Fruit fly (Drosophila melanogaster) whole organism, larva: Measurements from ENCODE around the gene CG12253.

Experiments
- noc ChIP-seq: fragments of 200-800 bp; sonication (Bioruptor generic); optimal IDR thresholded peaks from 3 replicates; lab custom pipeline; 2019; ENCODE audit warnings: missing biosample characterization, mild to moderate bottlenecking, missing genetic modification characterization, moderate library complexity

Gene CG12253

DNA sequence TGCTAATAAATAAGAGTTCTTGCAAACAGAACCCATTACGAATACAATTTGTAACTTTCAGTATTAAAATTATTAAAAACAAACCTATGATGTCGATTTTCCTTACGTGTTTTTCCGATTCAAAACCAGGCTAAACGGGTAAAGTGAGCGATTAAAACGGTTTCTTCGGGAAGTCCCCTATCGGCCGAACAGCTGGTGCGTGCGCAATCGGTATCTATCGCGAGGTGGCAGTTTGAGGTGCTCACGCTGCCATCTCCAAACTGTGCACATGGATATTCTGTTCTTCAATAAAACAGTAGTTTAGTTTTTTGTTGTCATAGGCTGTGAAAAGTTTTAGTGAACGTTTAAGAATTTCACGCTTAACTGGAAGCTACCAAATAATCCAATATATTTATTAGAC, 1.6 kb downstream of the CG12253 start, which contains the start of gene TTLL4A:
TSS of gene TTLL4A (plus strand) at position 240 of the 400 bp plus-strand sequence.
- TF ChIP-seq noc (tag; lab: Kevin White, UChicago): no peak

DNA sequence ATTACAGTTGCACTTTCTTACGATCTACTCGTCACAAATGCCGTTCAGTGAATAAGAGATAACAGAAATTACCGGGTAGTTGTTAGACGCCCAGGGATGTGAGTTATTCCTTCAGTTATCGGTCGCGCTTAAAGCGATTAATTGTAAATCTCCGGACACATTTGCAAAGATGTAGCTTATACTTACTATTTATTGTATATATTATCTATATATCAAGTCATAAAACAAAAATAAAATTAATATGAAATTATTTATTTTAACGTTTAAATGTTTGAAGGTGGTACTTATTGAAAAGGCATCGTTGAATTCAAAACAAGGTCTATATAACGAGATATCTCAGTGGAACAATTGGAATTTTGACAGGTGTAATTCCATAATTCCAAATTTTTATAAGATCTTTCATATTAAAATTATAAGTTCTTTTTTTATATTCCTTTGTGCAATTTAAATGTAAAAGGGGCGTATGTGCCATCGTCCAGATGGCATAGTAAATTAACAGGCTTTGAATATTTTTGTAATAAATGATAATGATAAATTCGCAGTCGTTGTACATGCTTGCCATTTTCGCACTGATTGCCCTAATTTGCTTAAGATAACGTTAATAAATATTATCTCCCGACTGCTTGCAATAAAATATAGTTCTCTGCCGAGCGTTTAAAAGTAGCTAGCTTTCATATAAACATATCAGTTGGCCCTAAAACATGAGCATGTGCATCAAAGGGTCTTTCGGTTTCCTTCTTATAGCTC, 13.9 kb downstream of the CG12253 start, which contains the start of the genes aub and lectin-33A:
TSS of gene aub (minus strand) at position 101 of the 747 bp plus-strand sequence.
TSS of gene lectin-33A (plus strand) at position 697 of the 747 bp plus-strand sequence.
- no peak for TF ChIP-seq noc (tag; lab: Kevin White, UChicago)

DNA sequence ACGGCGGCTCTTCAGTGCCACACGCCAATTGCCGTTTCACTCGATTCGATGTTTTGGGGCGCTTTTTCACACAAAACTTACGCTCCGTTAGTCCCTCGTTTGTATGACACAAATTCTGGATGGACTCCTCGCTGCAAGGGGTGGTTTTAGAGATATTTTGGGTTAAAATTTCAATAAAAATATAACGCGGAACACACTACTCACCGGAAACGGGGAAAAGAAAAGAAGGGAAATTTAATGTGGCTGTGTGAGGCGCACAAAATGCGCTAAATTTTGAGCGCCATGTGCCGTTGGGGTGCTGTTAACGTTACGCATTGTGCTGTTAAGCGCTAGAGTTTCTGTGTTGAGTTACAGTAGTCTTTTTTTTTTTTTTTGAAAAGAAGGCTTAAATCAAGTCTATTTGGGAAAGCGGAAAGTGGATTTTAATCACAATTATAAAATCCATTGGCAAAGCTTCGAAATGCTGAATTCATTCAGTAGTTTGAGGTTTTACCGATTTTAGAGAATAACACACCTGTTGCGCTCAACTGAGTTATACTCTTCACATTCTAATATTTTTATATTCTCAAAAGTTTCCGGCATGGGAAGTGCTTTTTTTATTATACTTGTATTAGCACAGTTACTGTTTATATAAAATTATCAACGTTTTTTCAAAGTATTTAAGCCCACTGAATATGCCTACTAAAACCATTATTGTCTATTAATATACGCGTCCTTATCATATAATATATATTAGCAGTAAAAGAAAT, 16.5 kb downstream of the CG12253 start, which contains the start of gene RpL9:
TSS of gene RpL9 (minus strand) at position 265 of the 749 bp plus-strand sequence.
- TF ChIP-seq noc (tag; lab: Kevin White, UChicago): no peak

DNA sequence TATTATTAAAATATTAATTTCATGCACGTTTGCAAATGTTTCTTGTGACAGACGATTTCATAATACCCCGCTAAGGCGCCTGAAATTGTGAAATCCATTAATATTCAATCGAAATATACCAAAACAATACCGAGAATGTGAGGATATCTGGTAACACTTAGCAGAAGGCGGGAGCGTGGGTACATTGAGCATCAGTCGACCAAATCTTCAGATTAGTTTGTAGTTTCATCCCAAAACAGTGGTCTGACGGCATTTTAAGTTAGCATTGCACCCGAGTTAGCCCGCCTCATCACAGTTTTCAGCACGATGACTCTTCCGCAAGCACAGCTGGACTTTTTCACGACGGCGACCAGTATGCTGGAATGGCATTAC, 17.1 kb downstream of the CG12253 start, which contains the start of gene Nup154:
TSS of gene Nup154 (plus strand) at position 147 of the 372 bp plus-strand sequence.
- TF ChIP-seq noc (tag; lab: Kevin White, UChicago): no peak

DNA sequence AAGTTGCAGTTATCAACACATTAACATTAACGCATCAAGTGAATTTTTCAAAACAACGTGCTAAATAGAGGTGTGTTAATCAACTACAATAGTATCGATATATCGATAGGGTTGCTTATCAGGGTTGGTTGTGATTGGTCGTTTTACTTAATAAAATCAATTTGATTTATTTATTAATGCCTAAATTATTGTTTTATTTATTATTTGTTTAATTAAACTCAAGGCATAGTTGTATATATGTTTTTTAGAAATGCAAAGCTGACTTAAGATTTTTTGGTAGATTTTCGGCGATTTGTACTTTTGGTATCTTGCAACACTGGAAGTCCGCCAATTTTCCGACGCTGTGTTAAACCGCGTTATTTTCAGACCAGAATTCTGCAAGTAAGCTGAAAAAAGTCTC, 23.4 kb downstream of the CG12253 start, which contains the start of the genes Art8 and dUTPase:
TSS of gene Art8 (minus strand) at position 88 of the 400 bp plus-strand sequence.
TSS of gene dUTPase (plus strand) at position 314 of the 400 bp plus-strand sequence.
- TF ChIP-seq noc (tag; lab: Kevin White, UChicago): peak; percentile 46

DNA sequence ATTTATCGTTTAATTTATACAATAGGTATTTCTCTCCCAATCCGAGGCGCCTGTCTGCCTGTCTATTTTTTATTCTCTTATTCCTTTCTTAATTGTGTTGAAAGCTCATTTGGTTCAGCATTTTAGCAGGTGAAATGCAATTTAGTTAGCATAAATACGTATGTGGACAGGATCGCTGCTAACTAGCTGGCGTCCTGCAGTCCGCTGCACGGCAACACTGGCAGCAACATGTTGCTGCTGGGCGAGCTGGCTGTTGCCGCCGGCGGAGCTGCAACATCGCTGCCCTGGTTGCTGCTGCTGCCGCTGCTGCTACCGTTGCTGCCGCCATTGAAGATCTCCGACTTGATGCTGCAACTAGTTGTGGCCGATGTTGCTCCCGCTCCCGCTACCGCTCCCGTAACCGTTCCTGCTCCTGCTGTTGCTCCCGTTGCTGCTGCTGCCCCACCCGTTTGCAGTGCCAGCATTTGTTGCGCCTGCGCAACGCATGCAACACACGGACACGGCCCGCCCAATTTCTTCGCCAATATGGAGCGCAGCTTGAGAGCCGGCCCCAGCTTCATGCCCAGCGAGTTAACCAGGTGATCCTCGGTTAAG, 26.5 kb downstream of the CG12253 start:
- TF ChIP-seq noc (tag; lab: Kevin White, UChicago): no peak

DNA sequence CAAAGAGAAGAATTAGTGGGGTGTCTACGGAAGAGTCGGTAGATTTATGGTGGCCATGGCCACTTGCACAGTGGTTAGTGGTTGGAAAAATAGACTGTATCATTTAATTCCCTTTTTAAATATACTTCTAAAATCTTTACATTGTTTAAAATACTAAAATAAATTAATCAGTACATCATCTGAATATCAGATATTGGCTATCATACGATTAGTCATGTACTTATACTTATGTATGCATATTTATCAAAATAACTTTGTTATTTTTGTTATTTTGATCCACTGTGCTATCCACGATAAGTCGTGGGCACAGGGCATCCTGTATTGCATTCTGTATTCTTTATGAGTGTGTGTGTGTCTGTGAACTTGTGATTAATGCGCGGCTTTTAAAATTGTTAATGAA, 27.1 kb downstream of the CG12253 start:
- no peak for TF ChIP-seq noc (tag; lab: Kevin White, UChicago)

DNA sequence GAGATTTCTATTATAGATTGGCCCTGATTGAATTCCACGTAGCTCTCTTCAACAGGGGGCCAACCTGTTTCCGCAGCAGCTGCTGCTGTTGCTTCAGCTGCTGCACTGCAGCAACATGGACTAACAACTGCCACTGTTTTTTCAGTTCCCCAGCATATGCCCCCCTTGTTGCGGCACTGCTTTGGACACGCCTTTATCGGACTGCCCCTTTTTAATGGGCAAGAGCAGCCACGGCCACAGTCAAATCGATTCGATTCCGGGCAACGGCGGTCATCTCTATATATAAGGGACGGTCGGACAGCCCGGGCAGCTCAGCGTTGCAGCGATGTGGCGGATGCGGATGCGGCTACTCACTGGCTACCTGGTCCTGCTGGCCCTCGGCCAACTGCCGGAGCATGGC, 27.7 kb downstream of the CG12253 start, which contains the start of gene Acp32CD:
TSS of gene Acp32CD (plus strand) at position 301 of the 400 bp plus-strand sequence.
- TF ChIP-seq noc (tag; lab: Kevin White, UChicago): no peak

DNA sequence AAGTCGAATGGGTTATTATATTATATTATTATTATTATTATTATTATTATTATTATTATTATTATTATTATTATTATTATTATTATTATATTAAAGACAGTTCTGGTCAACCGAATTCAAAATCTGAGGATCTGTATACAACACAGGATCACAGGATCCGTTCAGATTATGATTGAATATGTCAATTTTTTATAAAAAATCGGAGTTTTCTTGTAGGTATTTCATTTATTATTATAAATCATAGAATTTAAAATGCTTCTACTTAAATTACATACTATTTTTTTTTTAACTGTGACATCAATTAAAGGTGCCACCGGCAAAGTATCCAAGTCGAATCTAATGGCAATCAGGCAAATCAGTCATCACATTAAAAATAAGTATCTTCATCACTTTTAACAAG, 29.1 kb downstream of the CG12253 start, which contains the start of gene CG14913:
TSS of gene CG14913 (plus strand) at position 301 of the 400 bp plus-strand sequence.
- TF ChIP-seq noc (tag; lab: Kevin White, UChicago): no peak

DNA sequence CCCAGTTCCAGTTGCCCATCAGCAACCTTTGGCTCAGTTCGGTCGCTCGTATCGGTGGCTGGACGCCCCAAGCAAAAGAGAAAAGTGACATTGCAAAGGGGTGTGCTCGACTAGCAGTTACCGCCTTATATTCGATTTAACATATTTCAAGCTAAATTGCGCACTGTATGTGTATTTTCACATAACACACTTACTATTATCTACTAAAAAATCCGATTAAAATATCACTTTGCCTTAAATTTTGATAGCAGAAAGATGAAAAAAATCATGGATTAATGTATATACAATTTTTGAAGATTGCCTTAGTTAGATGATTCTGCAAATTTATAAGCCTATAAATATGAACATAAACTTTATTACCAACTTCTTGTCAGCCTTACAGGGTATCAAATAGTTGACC, 34.0 kb downstream of the CG12253 start:
- no peak for TF ChIP-seq noc (tag; lab: Kevin White, UChicago)

DNA sequence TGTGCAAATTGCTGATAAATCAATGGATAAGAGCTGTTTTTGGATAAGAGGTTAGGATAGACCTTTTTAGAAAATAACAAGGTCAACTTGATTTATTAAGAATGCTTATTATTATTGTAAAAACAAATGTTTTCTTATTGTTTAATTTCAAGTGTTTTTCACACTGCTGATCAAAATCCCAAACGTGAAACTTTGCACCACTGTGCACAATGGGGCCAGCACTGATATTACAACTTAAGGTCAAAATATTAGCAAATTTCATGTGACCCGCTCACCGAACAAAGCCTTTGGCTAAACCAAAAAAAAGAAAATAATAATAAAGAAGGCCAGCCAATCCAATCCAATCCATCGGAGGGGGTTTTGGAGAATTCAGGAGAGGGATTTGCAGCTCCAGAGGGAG, 35.2 kb downstream of the CG12253 start:
- TF ChIP-seq noc (tag; lab: Kevin White, UChicago): no peak

DNA sequence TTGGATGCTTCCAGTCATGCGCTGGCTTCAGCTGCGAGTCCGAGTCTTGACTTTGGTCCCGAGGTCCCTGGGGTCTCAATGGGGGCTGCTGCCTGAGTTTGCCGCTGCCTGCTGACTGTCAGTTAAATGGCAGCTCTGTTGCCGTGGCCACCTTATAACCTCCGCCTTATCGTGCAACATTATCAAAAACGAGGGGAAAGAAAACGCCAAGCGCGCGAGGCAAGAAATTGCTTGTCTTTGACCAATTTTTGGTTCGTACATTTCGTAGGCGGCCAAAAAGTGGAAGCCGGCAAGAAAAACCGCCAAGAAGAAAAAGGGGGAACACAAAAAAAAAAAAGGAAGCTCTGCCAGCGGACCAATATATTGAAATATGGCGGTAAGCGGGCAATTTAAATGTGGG, 36.3 kb downstream of the CG12253 start:
- no peak for TF ChIP-seq noc (tag; lab: Kevin White, UChicago)

DNA sequence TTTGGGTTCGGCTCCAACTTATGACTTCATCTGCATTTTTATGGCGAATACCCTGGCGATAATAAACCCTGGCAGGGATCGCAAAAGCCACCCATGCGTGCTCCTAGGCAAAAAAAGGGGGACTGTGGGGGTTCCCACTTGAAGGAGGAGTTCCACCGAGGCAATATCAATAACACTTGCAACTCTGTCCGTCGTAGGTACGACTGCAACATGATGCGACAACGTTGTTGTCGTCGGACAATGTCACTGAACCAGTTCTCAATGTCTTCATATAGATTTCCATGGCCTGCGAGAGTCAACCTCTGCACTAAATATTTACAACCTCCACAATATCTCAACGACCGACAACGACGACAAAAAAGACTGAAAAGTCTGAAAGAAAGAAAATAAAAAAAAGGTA, 39.6 kb downstream of the CG12253 start:
- TF ChIP-seq noc (tag; lab: Kevin White, UChicago): no peak

DNA sequence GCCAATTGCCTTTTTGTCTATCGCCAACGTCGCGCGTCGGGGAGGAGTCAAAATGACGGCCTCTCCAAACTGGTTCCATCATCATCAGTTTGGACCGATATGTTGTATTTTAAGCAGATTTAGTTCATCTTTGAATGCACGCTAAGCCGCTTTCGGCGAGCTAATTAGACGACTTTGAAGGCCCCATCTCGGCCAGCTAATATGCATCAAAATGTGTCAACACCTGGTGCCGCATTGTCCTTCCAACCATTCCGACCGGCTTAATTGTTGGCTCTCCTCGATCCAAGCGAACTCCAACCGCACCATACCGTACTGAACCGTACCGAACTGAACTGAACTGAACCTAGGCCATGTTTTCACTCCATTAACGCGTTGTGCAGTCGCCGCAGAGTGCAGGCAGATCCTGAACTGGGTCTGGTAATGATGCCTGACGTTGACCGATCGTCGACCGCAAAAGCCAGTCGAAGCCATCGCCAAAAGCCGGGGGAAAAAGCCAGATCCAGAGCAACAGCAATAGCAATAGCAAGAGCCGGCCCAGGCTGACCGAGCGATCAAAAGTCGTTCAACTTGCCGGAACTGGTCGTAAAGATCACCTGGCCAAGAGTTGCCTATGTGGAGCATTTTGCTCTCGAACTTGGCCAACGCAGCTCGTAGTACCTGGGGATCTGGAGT, 40.4 kb downstream of the CG12253 start:
- TF ChIP-seq noc (tag; lab: Kevin White, UChicago): no peak
